Worm (Caenorhabditis elegans): ENCODE data around the gene nhr-9.

- no peak for TF ChIP-seq elt-3 (tag; optimal IDR thresholded peaks at IDR 0.05)
- no peak for TF ChIP-seq zag-1 (tag; optimal IDR thresholded peaks at IDR 0.05)
- TF ChIP-seq ztf-4 (tag; optimal IDR thresholded peaks at IDR 0.05), result no peak
- no peak for TF ChIP-seq egl-27 (tag; optimal IDR thresholded peaks at IDR 0.05)
- TF ChIP-seq elt-2 (tag; optimal IDR thresholded peaks at IDR 0.05), result no peak
- no peak for TF ChIP-seq skn-1 (tag; optimal IDR thresholded peaks at IDR 0.05)
- no peak for TF ChIP-seq efl-1 (optimal IDR thresholded peaks at IDR 0.05)
- no peak for TF ChIP-seq efl-1 (GFP tag; optimal IDR thresholded peaks at IDR 0.05 in 1 of 2)
- TF ChIP-seq mdl-1 (tag; optimal IDR thresholded peaks at IDR 0.05), result no peak
- no peak for TF ChIP-seq pqm-1 (tag; optimal IDR thresholded peaks at IDR 0.05)
These were observed 32.2 kb upstream of the nhr-9 start for ce11 chrIII:7063061-7063460.
